Worm (Caenorhabditis elegans) whole organism, L1 larva: ENCODE data around the gene tbc-3.
"Not testable (repeated sequence)": the region's sequence is repeated elsewhere in the genome, so short reads cannot be mapped to it uniquely, and the experiment has no call there.

Experiments used
- C04F5.9 ChIP-seq: sonication (generic microtip); optimal IDR thresholded peaks from 2 replicates; lab custom pipeline; 2016; ENCODE audit warnings: missing genetic modification characterization, missing compliant biosample characterization
- ceh-82 ChIP-seq, 3 experiments: fragments of 150-350 bp in 1 of 3; sonication (generic microtip) in 2 of 3; optimal IDR thresholded peaks; 2 replicates each; lab custom pipeline; 2014 to 2017; ENCODE audit warnings: missing biosample characterization in 3 of 3, missing genetic modification characterization in 3 of 3
- mdl-1 ChIP-seq, 2 experiments: fragments of 150-350 bp; optimal IDR thresholded peaks; 2 replicates each; lab custom pipeline; 2014 to 2017; ENCODE audit warnings: missing biosample characterization in 2 of 2, missing genetic modification characterization in 2 of 2, inconsistent platforms in 1 of 2

ce11 chrIV:9893649-9894048 lies 5.2 kb upstream of the tbc-3 start, which contains the start of gene sss-1:
- TF ChIP-seq mdl-1 (tag; optimal IDR thresholded peaks at IDR 0.05; lab: Kevin White, UChicago); ceh-82 (tag; optimal IDR thresholded peaks at IDR 0.05; lab: Kevin White, UChicago); C04F5.9 (tag; lab: Kevin White, UChicago): not testable (repeated sequence)
